Worm (Caenorhabditis elegans): ENCODE data around the gene snet-1.

- no peak for TF ChIP-seq ama-1 (optimal IDR thresholded peaks at IDR 0.05)
- TF ChIP-seq hlh-30 (tag; optimal IDR thresholded peaks at IDR 0.05; ENCODE audit: insufficient read depth) = peak; percentile 97
- TF ChIP-seq dve-1 (tag; optimal IDR thresholded peaks at IDR 0.05) = no peak
- TF ChIP-seq C08G9.2 (tag; optimal IDR thresholded peaks at IDR 0.05) = no peak
- TF ChIP-seq K02D7.2 (tag; optimal IDR thresholded peaks at IDR 0.05) = no peak
- no peak for TF ChIP-seq ttx-3 (tag; optimal IDR thresholded peaks at IDR 0.05)
- no peak for TF ChIP-seq nhr-11 (tag; optimal IDR thresholded peaks at IDR 0.05)
Measured at ce11 chrX:3650100-3650809, 18.5 kb downstream of the snet-1 start, which contains the start of the genes sax-1 and R11G1.2.

Data from whole organism, late embryonic.